Worm (Caenorhabditis elegans): Measurements from ENCODE around the gene H37A05.2.

Gene H37A05.2

DNA sequence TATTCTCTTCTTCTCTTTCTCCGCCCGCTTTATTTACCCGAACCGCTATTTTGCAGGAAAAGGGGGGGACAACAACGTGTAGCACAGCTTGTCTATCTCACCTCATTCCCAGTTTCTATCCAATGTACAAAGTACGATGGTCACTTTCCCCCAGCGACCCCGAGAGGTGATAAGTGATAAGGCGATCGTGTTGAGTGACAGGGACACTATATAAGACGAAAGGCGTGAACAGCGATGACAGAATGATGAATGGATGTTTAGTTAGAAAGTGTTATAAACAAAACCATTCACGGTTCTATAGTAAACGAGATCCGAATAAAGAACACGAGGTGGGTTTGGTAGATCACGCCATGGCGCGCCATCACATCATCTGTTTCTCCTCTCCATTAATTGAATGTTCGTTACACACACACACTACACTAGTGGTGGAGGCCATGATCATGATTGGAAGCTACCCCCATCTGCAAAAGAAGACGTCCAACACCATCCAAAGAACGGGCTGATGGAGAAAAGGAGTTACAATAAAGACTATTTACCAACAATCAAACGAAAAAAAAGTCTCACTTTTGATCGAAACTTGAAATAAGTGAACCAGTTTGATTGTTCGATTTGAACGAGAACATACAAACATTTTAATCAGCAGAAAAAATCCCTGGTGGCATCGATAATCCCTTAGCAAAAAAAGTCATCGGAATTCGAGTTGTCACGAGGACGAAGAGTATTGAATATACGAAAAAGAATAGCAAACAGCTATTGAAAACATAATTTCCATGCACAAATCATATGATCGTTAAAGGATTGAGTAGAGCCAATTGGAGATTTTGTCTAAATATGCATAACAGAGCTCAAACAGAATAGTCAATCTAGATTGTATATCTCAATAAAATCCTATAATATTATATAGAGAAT, 22.6 kb upstream of the H37A05.2 start (continued):
- TF ChIP-seq hpl-2 (GFP tag; optimal IDR thresholded peaks at IDR 0.05) = no peak
- no peak for TF ChIP-seq ceh-8 (GFP tag; optimal IDR thresholded peaks at IDR 0.05)
- peak; percentile 83 for TF ChIP-seq nhr-90 (tag; optimal IDR thresholded peaks at IDR 0.05; ENCODE audit: poor library complexity)
- TF ChIP-seq nhr-28 (tag; optimal IDR thresholded peaks at IDR 0.05) = no peak
- TF ChIP-seq sptf-1 (tag; optimal IDR thresholded peaks at IDR 0.05) = no peak
- TF ChIP-seq fkh-4 (tag; optimal IDR thresholded peaks at IDR 0.05; ENCODE audit: borderline replicate concordance) = no peak
- TF ChIP-seq lin-14 (GFP tag; optimal IDR thresholded peaks at IDR 0.05) = peak; percentile 82
- peak; percentile 18 for TF ChIP-seq rnt-1 (tag; optimal IDR thresholded peaks at IDR 0.05)
- peak; percentile 39 for TF ChIP-seq ceh-88 (GFP tag; IDR thresholded peaks at IDR 0.05)
- peak; percentile 25 for TF ChIP-seq C16A3.4 (tag; optimal IDR thresholded peaks at IDR 0.05)
- TF ChIP-seq blmp-1 (tag; optimal IDR thresholded peaks at IDR 0.05) = peak; percentile 97
- TF ChIP-seq lin-15B (tag; optimal IDR thresholded peaks at IDR 0.05) = no peak
- TF ChIP-seq lsy-2 (tag; optimal IDR thresholded peaks at IDR 0.05) = peak; percentile 27 to 46
- TF ChIP-seq nhr-84 (tag; optimal IDR thresholded peaks at IDR 0.05) = no peak
- TF ChIP-seq fkh-8 (tag; optimal IDR thresholded peaks at IDR 0.05) = peak; percentile 2
- TF ChIP-seq pag-3 (tag; optimal IDR thresholded peaks at IDR 0.05; ENCODE audit: borderline replicate concordance, insufficient read depth) = no peak
- no peak for TF ChIP-seq zag-1 (tag; optimal IDR thresholded peaks at IDR 0.05)
- peak; percentile 53; the same call in 1 of the 2 replicates for TF ChIP-seq mab-9 (GFP tag; IDR thresholded peaks at IDR 0.05)
- no peak for TF ChIP-seq aly-2 (tag; optimal IDR thresholded peaks at IDR 0.05)
- no peak for TF ChIP-seq unc-62 (GFP tag; optimal IDR thresholded peaks at IDR 0.05)
- peak; percentile 80 for TF ChIP-seq elt-2 (tag; optimal IDR thresholded peaks at IDR 0.05)
- no peak for TF ChIP-seq Y116A8C.19 (tag; optimal IDR thresholded peaks at IDR 0.05; ENCODE audit: borderline replicate concordance)
- TF ChIP-seq mep-1 (tag; optimal IDR thresholded peaks at IDR 0.05) = peak; percentile 37
- peak; percentile 51 for TF ChIP-seq ztf-4 (tag; optimal IDR thresholded peaks at IDR 0.05)
- no peak for TF ChIP-seq aha-1 (tag; optimal IDR thresholded peaks at IDR 0.05)
- no peak for TF ChIP-seq F16B12.6 (tag; optimal IDR thresholded peaks at IDR 0.05)
- TF ChIP-seq pqm-1 (tag; optimal IDR thresholded peaks at IDR 0.05) = peak; percentile 42
- TF ChIP-seq mef-2 (tag; optimal IDR thresholded peaks at IDR 0.05) = no peak
- TF ChIP-seq zip-4 (GFP tag; optimal IDR thresholded peaks at IDR 0.05) = no peak
- TF ChIP-seq nhr-237 (tag; optimal IDR thresholded peaks at IDR 0.05) = no peak
- TF ChIP-seq hlh-4 (tag; optimal IDR thresholded peaks at IDR 0.05) = no peak
- TF ChIP-seq irx-1 (tag; optimal IDR thresholded peaks at IDR 0.05) = peak; percentile 18
- TF ChIP-seq grh-1 (GFP tag; IDR thresholded peaks at IDR 0.05) = peak; percentile 57
- no peak for TF ChIP-seq hlh-17 (GFP tag; optimal IDR thresholded peaks at IDR 0.05; ENCODE audit: borderline replicate concordance)
- peak; percentile 11 for TF ChIP-seq xbp-1 (tag; optimal IDR thresholded peaks at IDR 0.05)
- TF ChIP-seq skn-1 (tag; optimal IDR thresholded peaks at IDR 0.05) = no peak
- TF ChIP-seq nhr-76 (tag; optimal IDR thresholded peaks at IDR 0.05) = no peak
- no peak for TF ChIP-seq tlp-1 (tag; optimal IDR thresholded peaks at IDR 0.05)
- peak; percentile 51 for TF ChIP-seq dsc-1 (tag; optimal IDR thresholded peaks at IDR 0.05)
- TF ChIP-seq lin-13 (GFP tag; optimal IDR thresholded peaks at IDR 0.05) = no peak
- TF ChIP-seq efl-1 (optimal IDR thresholded peaks at IDR 0.05) = peak in 1 of 2 experiments; percentile 27
- peak in 1 of 2 experiments; percentile 58 for TF ChIP-seq efl-1 (GFP tag; optimal IDR thresholded peaks at IDR 0.05 in 1 of 2)
- peak; percentile 62 for TF ChIP-seq nhr-19 (GFP tag; conservative IDR thresholded peaks at IDR 0.05)
- TF ChIP-seq nhr-77 (tag; optimal IDR thresholded peaks at IDR 0.05) = no peak
- no peak for TF ChIP-seq isw-1 (GFP tag; IDR thresholded peaks at IDR 0.05)
- peak; percentile 76 for TF ChIP-seq nhr-20 (tag; optimal IDR thresholded peaks at IDR 0.05)
- no peak for TF ChIP-seq C34B4.2 (tag; optimal IDR thresholded peaks at IDR 0.05)
- peak in 4 of 6 experiments; percentile 24 to 99 (median 78) for TF ChIP-seq elt-3 (tag; optimal IDR thresholded peaks at IDR 0.05)
- no peak for TF ChIP-seq fkh-10 (GFP tag; optimal IDR thresholded peaks at IDR 0.05)
- TF ChIP-seq ama-1 (optimal IDR thresholded peaks at IDR 0.05) = peak; percentile 86
- TF ChIP-seq snpc-4 (tag; optimal IDR thresholded peaks at IDR 0.05) = no peak
- TF ChIP-seq dpl-1 (GFP tag; optimal IDR thresholded peaks at IDR 0.05) = peak in 2 of 3 experiments; percentile 23 to 64
